Worm (Caenorhabditis elegans): ENCODE results near the gene trk-1.

Gene trk-1

ce11 chrX:8926341-8926740 is 24.4 kb downstream of the trk-1 start:
- no peak for TF ChIP-seq ama-1 (optimal IDR thresholded peaks at IDR 0.05)
- TF ChIP-seq fkh-8 (tag; optimal IDR thresholded peaks at IDR 0.05) = peak; percentile 55
- TF ChIP-seq tbx-2 (tag; optimal IDR thresholded peaks at IDR 0.05) = peak; percentile 58
- TF ChIP-seq grh-1 (GFP tag; IDR thresholded peaks at IDR 0.05) = no peak
- peak; percentile 17 for TF ChIP-seq nhr-47 (tag; optimal IDR thresholded peaks at IDR 0.05)
- peak; percentile 57 for TF ChIP-seq nhr-71 (tag; optimal IDR thresholded peaks at IDR 0.05)
- no peak for TF ChIP-seq snpc-4 (tag; optimal IDR thresholded peaks at IDR 0.05)
- TF ChIP-seq ceh-82 (tag; optimal IDR thresholded peaks at IDR 0.05) = no peak

DNA sequence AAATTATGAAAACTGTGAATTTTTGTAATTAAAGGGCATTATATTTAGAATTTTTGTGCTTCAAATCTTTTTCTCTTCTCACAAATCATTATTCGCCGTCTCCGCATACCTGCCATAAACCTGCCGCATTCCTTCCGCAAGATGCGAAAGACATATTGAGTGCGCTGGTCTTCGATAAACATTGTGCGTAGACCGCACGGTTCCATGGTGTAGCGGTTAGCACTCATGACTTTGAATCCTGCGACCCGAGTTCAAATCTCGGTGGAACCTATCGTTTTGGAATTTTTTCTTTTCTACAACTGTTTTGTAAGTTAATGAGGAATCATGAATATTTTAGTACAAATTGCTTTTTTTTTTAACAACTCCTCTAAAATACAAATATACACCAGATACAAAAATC is 25.3 kb downstream of the trk-1 start:
- TF ChIP-seq blmp-1 (tag; optimal IDR thresholded peaks at IDR 0.05) = peak; percentile 21
- peak; percentile 12 for TF ChIP-seq snu-23 (GFP tag; optimal IDR thresholded peaks at IDR 0.05)
- TF ChIP-seq F16B12.6 (tag; optimal IDR thresholded peaks at IDR 0.05) = no peak

ce11 chrX:8921221-8921620 is 29.6 kb downstream of the trk-1 start:
- TF ChIP-seq lin-15B (tag; optimal IDR thresholded peaks at IDR 0.05) (no peak), tbx-2 (tag; optimal IDR thresholded peaks at IDR 0.05) (peak; percentile 24), unc-30 (tag; optimal IDR thresholded peaks at IDR 0.05) (no peak), aly-2 (tag; optimal IDR thresholded peaks at IDR 0.05) (no peak), ceh-63 (GFP tag; optimal IDR thresholded peaks at IDR 0.05) (no peak), ceh-8 (GFP tag; optimal IDR thresholded peaks at IDR 0.05) (peak; percentile 50), fkh-8 (tag; optimal IDR thresholded peaks at IDR 0.05) (peak; percentile 7), mdl-1 (tag; optimal IDR thresholded peaks at IDR 0.05) (no peak), nhr-28 (tag; optimal IDR thresholded peaks at IDR 0.05) (no peak), ztf-4 (tag; optimal IDR thresholded peaks at IDR 0.05) (no peak), blmp-1 (tag; optimal IDR thresholded peaks at IDR 0.05) (no peak), nhr-76 (tag; optimal IDR thresholded peaks at IDR 0.05) (no peak), nhr-90 (tag; optimal IDR thresholded peaks at IDR 0.05; ENCODE audit: poor library complexity) (no peak), lin-14 (GFP tag; optimal IDR thresholded peaks at IDR 0.05) (peak; percentile 48), pax-3 (tag; optimal IDR thresholded peaks at IDR 0.05) (no peak), lsy-2 (tag; optimal IDR thresholded peaks at IDR 0.05) (no peak), nhr-71 (tag; optimal IDR thresholded peaks at IDR 0.05) (peak; percentile 24), C34B4.2 (tag; optimal IDR thresholded peaks at IDR 0.05) (no peak)

DNA sequence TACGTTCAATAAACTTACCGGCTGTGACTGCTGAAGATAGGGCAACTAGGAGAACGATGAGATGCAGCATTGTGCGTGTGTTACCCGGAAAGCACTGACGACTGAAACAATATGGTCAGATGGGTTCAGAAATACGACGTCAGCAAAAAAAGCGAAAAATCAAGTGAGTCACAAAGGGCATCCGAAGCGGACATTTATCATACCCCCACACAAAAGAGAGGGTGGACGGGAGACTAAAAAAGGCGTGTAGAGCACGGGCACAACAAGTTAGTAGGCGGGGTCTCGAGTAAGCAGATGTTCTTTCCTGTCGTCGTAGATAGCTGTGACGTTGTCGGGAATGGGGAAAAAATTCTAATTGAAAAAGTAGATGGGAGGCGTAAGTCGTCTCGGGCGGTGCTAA is 31.5 kb downstream of the trk-1 start, which contains the start of gene nlp-14:
Gene nlp-14 (minus strand): TSS at position 101 of the 400 bp plus-strand sequence.
- TF ChIP-seq C04F5.9 (tag; optimal IDR thresholded peaks at IDR 0.05) (no peak), irx-1 (tag; optimal IDR thresholded peaks at IDR 0.05) (no peak), efl-1 (optimal IDR thresholded peaks at IDR 0.05) (no peak), efl-1 (GFP tag; optimal IDR thresholded peaks at IDR 0.05 in 1 of 2) (peak in 1 of 2 experiments; percentile 82), egl-13 (tag; optimal IDR thresholded peaks at IDR 0.05) (no peak), elt-2 (tag; optimal IDR thresholded peaks at IDR 0.05) (no peak), fkh-8 (tag; optimal IDR thresholded peaks at IDR 0.05) (peak; percentile 22)

ce11 chrX:8918792-8919191 is 32.0 kb downstream of the trk-1 start:
- TF ChIP-seq nhr-85 (tag) (no peak), swsn-7 (tag; optimal IDR thresholded peaks at IDR 0.05) (peak; percentile 2), skn-1 (tag; optimal IDR thresholded peaks at IDR 0.05) (no peak), nhr-11 (tag; optimal IDR thresholded peaks at IDR 0.05) (no peak), nhr-12 (tag; optimal IDR thresholded peaks at IDR 0.05) (no peak), nhr-71 (tag; optimal IDR thresholded peaks at IDR 0.05) (peak; percentile 19), hlh-4 (tag; optimal IDR thresholded peaks at IDR 0.05) (no peak), dpl-1 (GFP tag; optimal IDR thresholded peaks at IDR 0.05) (no peak), lin-14 (GFP tag; optimal IDR thresholded peaks at IDR 0.05) (peak; percentile 69), ceh-63 (GFP tag; optimal IDR thresholded peaks at IDR 0.05) (no peak), ces-1 (GFP tag; optimal IDR thresholded peaks at IDR 0.05) (peak; percentile 8), grh-1 (GFP tag; IDR thresholded peaks at IDR 0.05) (no peak), snu-23 (GFP tag; optimal IDR thresholded peaks at IDR 0.05) (no peak), nhr-84 (tag; optimal IDR thresholded peaks at IDR 0.05) (no peak), F16B12.6 (tag; optimal IDR thresholded peaks at IDR 0.05) (no peak), hlh-17 (GFP tag; optimal IDR thresholded peaks at IDR 0.05; ENCODE audit: borderline replicate concordance) (no peak), tbx-2 (tag; optimal IDR thresholded peaks at IDR 0.05) (no peak), unc-98 (GFP tag; IDR thresholded peaks at IDR 0.05) (no peak), fkh-10 (GFP tag; optimal IDR thresholded peaks at IDR 0.05) (peak; percentile 13), irx-1 (tag; optimal IDR thresholded peaks at IDR 0.05) (no peak), zip-4 (GFP tag; optimal IDR thresholded peaks at IDR 0.05) (no peak)

Data from whole organism, L1 larva.